Worm (Caenorhabditis elegans): ENCODE data around the gene arrd-6.

ce11 chrII:11161675-11162074 lies 19.1 kb downstream of the arrd-6 start:
- TF ChIP-seq ama-1 (optimal IDR thresholded peaks at IDR 0.05) (no peak), fos-1 (tag; optimal IDR thresholded peaks at IDR 0.05) (no peak), dmd-8 (GFP tag; IDR thresholded peaks at IDR 0.05) (no peak), ceh-82 (tag; optimal IDR thresholded peaks at IDR 0.05) (no peak), unc-39 (tag; optimal IDR thresholded peaks at IDR 0.05) (no peak), pqm-1 (tag; optimal IDR thresholded peaks at IDR 0.05) (no peak)
